Worm (Caenorhabditis elegans): ENCODE measurements around the gene ZK507.1.

ce11 chrIII:9084329-9084728 is 16.8 kb downstream of the ZK507.1 start:
- TF ChIP-seq tbx-2 (tag; optimal IDR thresholded peaks at IDR 0.05) (no peak), ceh-14 (tag; optimal IDR thresholded peaks at IDR 0.05) (no peak), C08G9.2 (tag; optimal IDR thresholded peaks at IDR 0.05) (no peak), ets-4 (tag; optimal IDR thresholded peaks at IDR 0.05) (no peak), sox-4 (tag; optimal IDR thresholded peaks at IDR 0.05) (no peak)
